Fruit fly (Drosophila melanogaster): ENCODE data around the gene Uxt.

DNA sequence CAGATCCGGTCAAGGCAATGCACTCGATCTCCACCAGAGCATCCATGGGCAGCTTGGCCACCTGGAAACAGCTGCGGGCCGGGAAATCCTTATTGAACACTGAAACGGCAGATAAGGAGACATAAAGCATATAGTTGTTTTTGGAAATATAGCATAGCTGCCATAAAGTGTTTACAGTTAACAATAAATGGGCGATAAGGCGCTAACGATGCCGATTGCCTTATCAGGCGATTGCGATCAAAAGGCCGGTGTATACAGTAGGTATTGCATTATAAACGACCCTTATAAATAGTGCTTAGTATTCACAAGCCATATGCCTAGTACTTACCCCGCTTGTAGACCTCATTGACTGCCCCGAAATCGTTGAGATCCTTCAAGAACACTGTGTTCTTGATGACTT, 17.9 kb downstream of the Uxt start:
- TF ChIP-seq pan (optimal IDR thresholded peaks at IDR 0.05) (no peak), psq (GFP tag; optimal IDR thresholded peaks at IDR 0.05) (no peak)

Measured in whole organism, wandering third instar larva.